Fruit fly (Drosophila melanogaster): ENCODE data around the gene CG17625.

- no peak for TF ChIP-seq CG11294 (GFP tag; IDR thresholded peaks at IDR 0.05)
- TF ChIP-seq fd59A (GFP tag; optimal IDR thresholded peaks at IDR 0.05), result no peak
- TF ChIP-seq CG8319 (GFP tag; optimal IDR thresholded peaks at IDR 0.05), result no peak
- no peak for TF ChIP-seq CG15336 (GFP tag; IDR thresholded peaks at IDR 0.05)
- no peak for TF ChIP-seq CG32006 (GFP tag; optimal IDR thresholded peaks at IDR 0.05)
- no peak for TF ChIP-seq Sox102F (GFP tag; optimal IDR thresholded peaks at IDR 0.05)
- no peak for TF ChIP-seq Lpt (GFP tag; optimal IDR thresholded peaks at IDR 0.05)
Measured at dm6 chr3R:22727456-22727833, 40.8 kb downstream of the CG17625 start.
